Worm (Caenorhabditis elegans): ENCODE results near the gene eif-2Bgamma.

ce11 chrII:6923792-6924191, 43.7 kb downstream of the eif-2Bgamma start:
- TF ChIP-seq F55B11.4 (tag; optimal IDR thresholded peaks at IDR 0.05; ENCODE audit: borderline replicate concordance, insufficient read depth) (no peak), him-1 (tag; optimal IDR thresholded peaks at IDR 0.05) (no peak), madf-8 (GFP tag; conservative IDR thresholded peaks at IDR 0.05) (0 out of 2 replicates have a peak, but pooled peaks have one; percentile 7), aptf-3 (GFP tag; IDR thresholded peaks at IDR 0.05) (no peak)

Measured in whole organism, young adult.